Worm (Caenorhabditis elegans): ENCODE data around the gene col-158.

Gene col-158

DNA sequence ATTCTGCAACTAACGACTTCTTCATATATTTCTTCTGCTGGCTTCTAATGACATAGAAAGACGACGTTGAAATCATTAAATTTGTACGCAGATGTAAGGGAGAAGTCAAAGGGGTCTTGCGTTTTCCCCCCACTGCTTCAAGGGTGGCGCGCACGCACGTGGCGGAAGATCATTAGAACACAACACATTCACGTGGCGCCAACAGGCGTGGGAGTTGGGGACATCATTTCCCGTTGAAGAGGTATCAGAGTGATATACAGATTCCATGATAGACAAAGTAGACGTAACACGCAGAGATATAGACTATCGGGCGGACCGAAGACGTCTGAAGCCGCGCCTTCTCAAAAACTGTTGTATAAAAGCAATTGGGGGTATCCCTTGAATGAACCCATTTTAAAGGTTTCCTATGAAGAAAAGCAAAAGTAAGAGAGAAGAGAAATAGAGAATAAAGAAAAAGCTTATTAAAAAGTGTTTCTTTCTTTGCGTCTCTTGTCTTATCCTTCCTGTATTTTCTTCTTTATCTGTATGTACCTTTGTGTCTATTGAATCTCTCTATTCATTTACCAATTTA, 30.0 kb upstream of the col-158 start:
- TF ChIP-seq pha-4 (tag; optimal IDR thresholded peaks at IDR 0.05), result no peak
- no peak for TF ChIP-seq nhr-12 (tag; optimal IDR thresholded peaks at IDR 0.05)
- peak; percentile 37 for TF ChIP-seq elt-3 (tag; optimal IDR thresholded peaks at IDR 0.05)
- no peak for TF ChIP-seq drap-1 (GFP tag; optimal IDR thresholded peaks at IDR 0.05)
- TF ChIP-seq nhr-237 (tag; optimal IDR thresholded peaks at IDR 0.05), result peak; percentile 38
- no peak for TF ChIP-seq M03D4.4 (tag; optimal IDR thresholded peaks at IDR 0.05)

ce11 chrV:11800486-11800885, 28.9 kb upstream of the col-158 start:
- TF ChIP-seq ztf-11 (tag; optimal IDR thresholded peaks at IDR 0.05) (no peak), blmp-1 (tag; optimal IDR thresholded peaks at IDR 0.05) (no peak), bed-3 (GFP tag; optimal IDR thresholded peaks at IDR 0.05) (no peak), unc-62 (GFP tag; optimal IDR thresholded peaks at IDR 0.05) (no peak), zip-8 (tag; optimal IDR thresholded peaks at IDR 0.05) (no peak), unc-120 (tag; optimal IDR thresholded peaks at IDR 0.05; ENCODE audit: poor library complexity, severe bottlenecking) (no peak), ceh-83 (GFP tag; optimal IDR thresholded peaks at IDR 0.05) (no peak), drap-1 (GFP tag; optimal IDR thresholded peaks at IDR 0.05) (no peak), sptf-1 (tag; optimal IDR thresholded peaks at IDR 0.05) (no peak), lin-13 (tag; optimal IDR thresholded peaks at IDR 0.05) (no peak), tbx-8 (GFP tag; optimal IDR thresholded peaks at IDR 0.05) (no peak), M03D4.4 (tag; optimal IDR thresholded peaks at IDR 0.05) (no peak), ham-2 (GFP tag; optimal IDR thresholded peaks at IDR 0.05) (no peak), mls-2 (tag; optimal IDR thresholded peaks at IDR 0.05) (no peak), nhr-28 (tag; optimal IDR thresholded peaks at IDR 0.05) (no peak), flh-1 (GFP tag; optimal IDR thresholded peaks at IDR 0.05) (no peak), mab-5 (tag; optimal IDR thresholded peaks at IDR 0.05) (no peak), ceh-39 (tag; optimal IDR thresholded peaks at IDR 0.05) (no peak), ceh-43 (GFP tag; optimal IDR thresholded peaks at IDR 0.05) (no peak), elt-3 (tag; optimal IDR thresholded peaks at IDR 0.05) (no peak)

DNA sequence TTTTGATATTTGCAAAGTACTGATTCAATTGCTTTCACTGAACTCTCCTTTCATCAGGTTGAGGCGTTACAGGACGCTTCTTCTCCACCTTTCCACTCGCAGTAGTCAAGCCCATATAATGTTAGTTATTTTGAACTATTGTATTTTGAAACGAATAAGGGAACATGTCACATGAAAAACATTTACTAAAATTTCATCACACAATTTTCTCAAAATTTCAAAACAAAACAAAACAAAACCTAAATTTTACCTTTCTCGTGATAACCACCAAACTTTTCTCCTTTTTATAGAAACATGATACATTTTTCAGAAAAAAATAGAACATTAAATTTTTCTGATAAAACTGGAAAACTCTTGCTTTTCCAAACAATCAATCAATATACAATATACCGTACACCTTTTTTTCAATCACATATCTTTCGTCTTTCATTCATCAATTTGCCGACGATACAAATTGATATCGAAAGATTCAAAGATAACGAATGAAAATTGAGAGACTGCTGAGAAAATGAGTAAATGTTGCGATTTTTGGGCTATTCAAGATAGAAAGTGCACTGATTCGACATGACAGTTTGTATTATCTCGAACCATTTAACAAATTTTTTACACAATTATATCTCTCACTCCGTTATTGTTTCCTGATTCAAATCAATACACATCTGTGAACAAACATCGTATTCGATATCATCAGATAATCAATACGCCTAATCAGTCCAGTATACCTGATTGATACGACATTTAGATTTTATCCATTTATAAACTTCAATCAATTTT, 28.1 kb upstream of the col-158 start:
- TF ChIP-seq hlh-1 (tag; optimal IDR thresholded peaks at IDR 0.05) (no peak), lin-13 (tag; optimal IDR thresholded peaks at IDR 0.05) (no peak), drap-1 (GFP tag; optimal IDR thresholded peaks at IDR 0.05) (no peak), nhr-2 (tag; optimal IDR thresholded peaks at IDR 0.05) (no peak), lsy-2 (tag; optimal IDR thresholded peaks at IDR 0.05) (no peak), elt-1 (tag; optimal IDR thresholded peaks at IDR 0.05; ENCODE audit: borderline replicate concordance, insufficient read depth) (peak; percentile 64)

ce11 chrV:11802508-11802907, 26.9 kb upstream of the col-158 start:
- TF ChIP-seq unc-120 (tag; optimal IDR thresholded peaks at IDR 0.05; ENCODE audit: poor library complexity, severe bottlenecking) (no peak), elt-3 (tag; optimal IDR thresholded peaks at IDR 0.05) (peak; percentile 66), blmp-1 (tag; optimal IDR thresholded peaks at IDR 0.05) (peak; percentile 33), ham-2 (GFP tag; optimal IDR thresholded peaks at IDR 0.05) (peak; percentile 19)

- no peak for TF ChIP-seq bed-3 (GFP tag; optimal IDR thresholded peaks at IDR 0.05)
- no peak for TF ChIP-seq mep-1 (tag; optimal IDR thresholded peaks at IDR 0.05)
- no peak for TF ChIP-seq ztf-11 (tag; optimal IDR thresholded peaks at IDR 0.05)
- TF ChIP-seq cnd-1 (tag; optimal IDR thresholded peaks at IDR 0.05), result no peak
- TF ChIP-seq ceh-83 (GFP tag; optimal IDR thresholded peaks at IDR 0.05), result no peak
- TF ChIP-seq ceh-39 (tag; optimal IDR thresholded peaks at IDR 0.05), result no peak
- TF ChIP-seq nhr-76 (tag; optimal IDR thresholded peaks at IDR 0.05), result no peak
- TF ChIP-seq nhr-237 (tag; optimal IDR thresholded peaks at IDR 0.05), result no peak
- no peak for TF ChIP-seq flh-1 (GFP tag; optimal IDR thresholded peaks at IDR 0.05)
- no peak for TF ChIP-seq elt-3 (tag; optimal IDR thresholded peaks at IDR 0.05)
- no peak for TF ChIP-seq ceh-43 (GFP tag; optimal IDR thresholded peaks at IDR 0.05)
- TF ChIP-seq nhr-12 (tag; optimal IDR thresholded peaks at IDR 0.05), result no peak
- no peak for TF ChIP-seq M03D4.4 (tag; optimal IDR thresholded peaks at IDR 0.05)
- TF ChIP-seq elt-1 (tag; optimal IDR thresholded peaks at IDR 0.05; ENCODE audit: borderline replicate concordance, insufficient read depth), result no peak
- no peak for TF ChIP-seq ham-2 (GFP tag; optimal IDR thresholded peaks at IDR 0.05)
- no peak for TF ChIP-seq unc-39 (tag; optimal IDR thresholded peaks at IDR 0.05)
- no peak for TF ChIP-seq nhr-2 (tag; optimal IDR thresholded peaks at IDR 0.05)
- TF ChIP-seq ces-1 (GFP tag; optimal IDR thresholded peaks at IDR 0.05), result no peak
- TF ChIP-seq hlh-1 (tag; optimal IDR thresholded peaks at IDR 0.05), result no peak
- TF ChIP-seq zip-8 (tag; optimal IDR thresholded peaks at IDR 0.05), result no peak
Measured at ce11 chrV:11803518-11803994, 25.8 kb upstream of the col-158 start.

Data from whole organism, mixed stage, embryonic.